Worm (Caenorhabditis elegans) whole organism, young adult: ENCODE data around the gene elo-1.

Experiments used
- B0019.2 ChIP-seq: fragments of 200-800 bp; sonication (Bioruptor generic); conservative IDR thresholded peaks from 2 replicates; pipeline ENCODE4 v1.3.6; 2022; ENCODE audit warnings: missing genetic modification reagents, missing genetic modification characterization, missing compliant biosample characterization
- D2030.7 ChIP-seq: fragments of 200-800 bp; sonication (Bioruptor generic); IDR thresholded peaks from 2 replicates; pipeline ENCODE4 v1.3.6; 2022; ENCODE audit warnings: missing genetic modification reagents, missing genetic modification characterization, missing compliant biosample characterization
- F37B4.10 ChIP-seq: fragments of 200-800 bp; sonication (Bioruptor generic); IDR thresholded peaks from 2 replicates; pipeline ENCODE4 v1.3.6; 2022; ENCODE audit warnings: missing genetic modification characterization, missing compliant biosample characterization
- F39B2.1 ChIP-seq: fragments of 200-800 bp; sonication (Bioruptor generic); IDR thresholded peaks from 2 replicates; pipeline ENCODE4 v1.3.6; 2022; ENCODE audit warnings: missing genetic modification reagents, missing genetic modification characterization, missing compliant biosample characterization
- F49E8.2 ChIP-seq: sonication (generic microtip); optimal IDR thresholded peaks from 3 replicates; lab custom pipeline; 2017; ENCODE audit warnings: missing genetic modification characterization, mild to moderate bottlenecking, missing compliant biosample characterization, antibody characterized with exemption, moderate library complexity; ENCODE audit not compliant: insufficient read depth
- K11D2.4 ChIP-seq: fragments of 200-800 bp; sonication (Bioruptor generic); IDR thresholded peaks from 2 replicates; pipeline ENCODE4 v1.3.6; 2022; ENCODE audit warnings: missing genetic modification reagents, missing genetic modification characterization, missing compliant biosample characterization
- T07F8.4 ChIP-seq: sonication (generic microtip); optimal IDR thresholded peaks from 2 replicates; lab custom pipeline; 2016; ENCODE audit warnings: mild to moderate bottlenecking, missing genetic modification characterization, moderate library complexity, missing compliant biosample characterization
- Y67H2A.10 ChIP-seq: fragments of 200-800 bp; sonication (Bioruptor generic); conservative IDR thresholded peaks from 2 replicates; pipeline ENCODE4 v1.3.6; 2022; ENCODE audit warnings: missing genetic modification reagents, missing genetic modification characterization, missing compliant biosample characterization
- Y79H2A.3 ChIP-seq: fragments of 200-800 bp; sonication (Bioruptor generic); conservative IDR thresholded peaks from 2 replicates; pipeline ENCODE4 v1.3.6; 2022; ENCODE audit warnings: missing genetic modification reagents, missing genetic modification characterization, missing compliant biosample characterization
- Y95B8A.8 ChIP-seq: fragments of 200-800 bp; sonication (Bioruptor generic); IDR thresholded peaks from 2 replicates; pipeline ENCODE4 v1.3.6; 2022; ENCODE audit warnings: missing genetic modification reagents, missing genetic modification characterization, missing compliant biosample characterization
- ZK185.1 ChIP-seq: sonication (generic microtip); optimal IDR thresholded peaks from 2 replicates; lab custom pipeline; 2016; ENCODE audit warnings: mild to moderate bottlenecking, missing genetic modification characterization, missing compliant biosample characterization; ENCODE audit not compliant: poor library complexity, severe bottlenecking
- ama-1 ChIP-seq, 3 experiments: fragments of 150-350 bp in 1 of 3; sonication (generic microtip) in 2 of 3; optimal IDR thresholded peaks; 2 replicates each; lab custom pipeline; 2014 to 2018; ENCODE audit warnings: missing biosample characterization in 2 of 3, missing genetic modification characterization in 2 of 3, missing genetic modification reagents in 2 of 3
- cebp-1 ChIP-seq, 2 experiments: fragments of 200-800 bp in 1 of 2; sonication (Bioruptor generic) in 1 of 2; sonication (generic microtip) in 1 of 2; IDR thresholded peaks in 1 of 2; optimal IDR thresholded peaks in 1 of 2; 2 replicates each; pipeline versions ENCODE4 v1.3.6 to Lab custom; 2017 to 2022; ENCODE audit warnings: missing compliant biosample characterization in 2 of 2, missing genetic modification characterization in 2 of 2, mild to moderate bottlenecking in 1 of 2, missing genetic modification reagents in 1 of 2, moderate library complexity in 1 of 2
- ceh-100 ChIP-seq: fragments of 200-800 bp; sonication (Bioruptor generic); IDR thresholded peaks from 2 replicates; pipeline ENCODE4 v1.3.6; 2022; ENCODE audit warnings: missing genetic modification reagents, missing genetic modification characterization, missing compliant biosample characterization
- ceh-40 ChIP-seq: fragments of 200-800 bp; sonication (Bioruptor generic); IDR thresholded peaks from 2 replicates; pipeline ENCODE4 v1.3.6; 2022; ENCODE audit warnings: missing genetic modification characterization, missing compliant biosample characterization
- chd-7 ChIP-seq: sonication (generic microtip); optimal IDR thresholded peaks from 2 replicates; lab custom pipeline; 2016; ENCODE audit warnings: mild to moderate bottlenecking, missing genetic modification characterization, moderate library complexity, missing compliant biosample characterization
- die-1 ChIP-seq: sonication (generic microtip); optimal IDR thresholded peaks from 2 replicates; lab custom pipeline; 2016; ENCODE audit warnings: missing genotype, mild to moderate bottlenecking, missing genetic modification characterization, missing compliant biosample characterization
- egl-44 ChIP-seq: fragments of 200-800 bp; sonication (Bioruptor generic); IDR thresholded peaks from 2 replicates; pipeline ENCODE4 v1.3.6; 2022; ENCODE audit warnings: missing genetic modification reagents, missing genetic modification characterization, missing compliant biosample characterization
- egrh-3 ChIP-seq: fragments of 200-800 bp; sonication (Bioruptor generic); IDR thresholded peaks from 2 replicates; pipeline ENCODE4 v1.3.6; 2022; ENCODE audit warnings: missing genetic modification reagents, missing genetic modification characterization, missing compliant biosample characterization
- hlh-26 ChIP-seq: fragments of 200-800 bp; sonication (Bioruptor generic); conservative IDR thresholded peaks from 2 replicates; pipeline ENCODE4 v1.3.6; 2022; ENCODE audit warnings: missing genetic modification reagents, missing genetic modification characterization, missing compliant biosample characterization
- hrde-1 ChIP-seq: sonication (generic microtip); optimal IDR thresholded peaks from 2 replicates; lab custom pipeline; 2016; ENCODE audit warnings: missing genetic modification characterization, mild to moderate bottlenecking, missing compliant biosample characterization, moderate library complexity, missing genotype, missing genetic modification reagents, borderline replicate concordance
- hsf-1 ChIP-seq: fragments of 200-800 bp; sonication (Bioruptor generic); IDR thresholded peaks from 2 replicates; pipeline ENCODE4 v1.3.6; 2022; ENCODE audit warnings: missing genetic modification reagents, missing genetic modification characterization, missing compliant biosample characterization
- lag-1 ChIP-seq: fragments of 200-800 bp; sonication (Bioruptor generic); IDR thresholded peaks from 2 replicates; pipeline ENCODE4 v1.3.6; 2022; ENCODE audit warnings: missing genetic modification reagents, missing genetic modification characterization, missing compliant biosample characterization
- lin-35 ChIP-seq, 3 experiments: fragments of 150-350 bp in 2 of 3; sonication (generic microtip) in 1 of 3; optimal IDR thresholded peaks; 2 replicates each; lab custom pipeline; 2014 to 2018; ENCODE audit warnings: missing biosample characterization in 3 of 3, missing genetic modification characterization in 3 of 3, missing genetic modification reagents in 3 of 3
- lin-40 ChIP-seq: sonication (generic microtip); optimal IDR thresholded peaks from 2 replicates; lab custom pipeline; 2016; ENCODE audit warnings: missing genetic modification characterization, mild to moderate bottlenecking, missing compliant biosample characterization, missing genotype, missing genetic modification reagents
- lir-1 ChIP-seq: fragments of 200-800 bp; sonication (Bioruptor generic); conservative IDR thresholded peaks from 2 replicates; pipeline ENCODE4 v1.3.6; 2022; ENCODE audit warnings: missing genetic modification reagents, missing genetic modification characterization, missing compliant biosample characterization
- lsl-1 ChIP-seq: fragments of 200-800 bp; sonication (Bioruptor generic); optimal IDR thresholded peaks from 2 replicates; lab custom pipeline; 2018; ENCODE audit warnings: mild to moderate bottlenecking, missing genetic modification characterization, moderate library complexity, missing compliant biosample characterization
- lsy-27 ChIP-seq: sonication (generic microtip); optimal IDR thresholded peaks from 2 replicates; lab custom pipeline; 2017; ENCODE audit warnings: missing genetic modification characterization, mild to moderate bottlenecking, missing compliant biosample characterization, antibody characterized with exemption, missing genotype, borderline replicate concordance; ENCODE audit not compliant: insufficient read depth
- madf-6 ChIP-seq: fragments of 200-800 bp; sonication (Bioruptor generic); IDR thresholded peaks from 2 replicates; pipeline ENCODE4 v1.3.6; 2022; ENCODE audit warnings: missing genetic modification reagents, missing genetic modification characterization, missing compliant biosample characterization
- mcd-1 ChIP-seq: fragments of 200-800 bp; sonication (Bioruptor generic); IDR thresholded peaks from 2 replicates; pipeline ENCODE4 v1.3.6; 2022; ENCODE audit warnings: missing genetic modification reagents, missing genetic modification characterization, missing compliant biosample characterization
- nfyb-1 ChIP-seq: fragments of 200-800 bp; sonication (Bioruptor generic); IDR thresholded peaks from 2 replicates; pipeline ENCODE4 v1.3.6; 2022; ENCODE audit warnings: missing genetic modification reagents, missing genetic modification characterization, missing compliant biosample characterization
- nhr-27 ChIP-seq: fragments of 200-800 bp; sonication (Bioruptor generic); optimal IDR thresholded peaks from 2 replicates; lab custom pipeline; 2018; ENCODE audit warnings: mild to moderate bottlenecking, missing genetic modification characterization, moderate library complexity, missing compliant biosample characterization
- nhr-90 ChIP-seq: sonication (generic microtip); optimal IDR thresholded peaks from 2 replicates; lab custom pipeline; 2016; ENCODE audit warnings: missing genotype, mild to moderate bottlenecking, missing genetic modification characterization, missing compliant biosample characterization
- rcor-1 ChIP-seq: fragments of 200-800 bp; sonication (Bioruptor generic); IDR thresholded peaks from 2 replicates; pipeline ENCODE4 v1.3.6; 2022; ENCODE audit warnings: missing genetic modification reagents, missing genetic modification characterization, missing compliant biosample characterization
- repo-1 ChIP-seq: sonication (generic microtip); optimal IDR thresholded peaks from 2 replicates; lab custom pipeline; 2017; ENCODE audit warnings: mild to moderate bottlenecking, missing genetic modification characterization, missing compliant biosample characterization
- snpc-1.1 ChIP-seq: sonication (generic microtip); optimal IDR thresholded peaks from 2 replicates; lab custom pipeline; 2017; ENCODE audit warnings: missing genetic modification characterization, mild to moderate bottlenecking, missing compliant biosample characterization, antibody characterized with exemption, moderate library complexity, missing genotype, missing genetic modification reagents; ENCODE audit not compliant: insufficient read depth
- snpc-4 ChIP-seq, 5 experiments: fragments of 150-350 bp in 1 of 5; sonication (generic microtip) in 4 of 5; optimal IDR thresholded peaks; 2 replicates each; lab custom pipeline; 2014 to 2018; ENCODE audit warnings: missing genetic modification characterization in 5 of 5, missing biosample characterization in 3 of 5, antibody characterized with exemption in 2 of 5, mild to moderate bottlenecking in 2 of 5, missing compliant biosample characterization in 2 of 5, missing genotype in 2 of 5, moderate library complexity in 2 of 5, missing genetic modification reagents in 1 of 5
- zim-3 ChIP-seq: sonication (generic microtip); optimal IDR thresholded peaks from 2 replicates; lab custom pipeline; 2017; ENCODE audit warnings: mild to moderate bottlenecking, missing genetic modification characterization, moderate library complexity, missing compliant biosample characterization
- ztf-25 ChIP-seq: fragments of 200-800 bp; sonication (Bioruptor generic); IDR thresholded peaks from 2 replicates; pipeline ENCODE4 v1.3.6; 2022; ENCODE audit warnings: missing genetic modification reagents, missing genetic modification characterization, missing compliant biosample characterization
- ztf-28 ChIP-seq: fragments of 200-800 bp; sonication (Bioruptor generic); IDR thresholded peaks from 2 replicates; pipeline ENCODE4 v1.3.6; 2022; ENCODE audit warnings: missing genetic modification reagents, missing genetic modification characterization, missing compliant biosample characterization

Gene elo-1

DNA sequence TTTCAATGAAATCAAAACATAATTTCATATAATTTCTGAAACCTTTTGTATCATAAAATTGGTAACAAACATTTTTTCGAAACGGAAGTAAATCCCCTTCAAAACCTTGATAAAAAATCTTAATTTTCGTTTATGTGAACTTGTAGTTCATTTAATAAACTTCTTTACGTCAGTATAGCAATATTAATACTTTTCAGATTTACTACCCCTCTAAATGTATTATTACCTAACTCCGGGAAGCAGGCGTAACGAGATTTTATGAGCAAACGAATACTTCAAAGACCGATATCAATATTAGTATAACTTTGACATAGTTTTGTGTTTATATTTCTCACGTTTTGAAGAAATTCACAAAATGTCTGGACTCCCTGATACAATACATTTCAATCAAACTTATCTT lies 37.9 kb upstream of the elo-1 start, which contains the start of gene sru-1:
sru-1 (plus strand) TSS at position 301 of the 400 bp plus-strand sequence.
- TF ChIP-seq mcd-1 (GFP tag; lab: Robert Waterston, UW) (no peak), madf-6 (no peak), lir-1 (no peak), egrh-3 (GFP tag; lab: Robert Waterston, UW) (no peak), F37B4.10 (no peak), lsy-27 (tag; lab: Kevin White, UChicago) (no peak), ztf-28 (GFP tag; lab: Robert Waterston, UW) (no peak), F39B2.1 (GFP tag; lab: Robert Waterston, UW) (no peak), repo-1 (no peak)
- TF ChIP-seq, all 124 proteins: peak for 0

- TF ChIP-seq B0019.2 (GFP tag; lab: Robert Waterston, UW) (no peak), T07F8.4 (tag; lab: Kevin White, UChicago) (no peak), ztf-25 (no peak), lin-35 (GFP tag; optimal IDR thresholded peaks at IDR 0.05; lab: Kevin White, UChicago) (no peak), snpc-4 (GFP tag; optimal IDR thresholded peaks at IDR 0.05; lab: Kevin White, UChicago) (no peak), snpc-4 (tag; optimal IDR thresholded peaks at IDR 0.05; lab: Kevin White, UChicago) (no peak), die-1 (tag; lab: Kevin White, UChicago) (no peak), chd-7 (tag; lab: Kevin White, UChicago) (no peak), K11D2.4 (GFP tag; lab: Robert Waterston, UW) (no peak), nhr-90 (no peak), F49E8.2 (tag; lab: Kevin White, UChicago) (no peak), hrde-1 (tag; lab: Kevin White, UChicago) (no peak), Y79H2A.3 (no peak), ama-1 (optimal IDR thresholded peaks at IDR 0.05; lab: Kevin White, UChicago) (no peak), ama-1 (GFP tag; optimal IDR thresholded peaks at IDR 0.05; lab: Kevin White, UChicago) (no peak), ceh-100 (GFP tag; lab: Robert Waterston, UW) (no peak), hlh-26 (GFP tag; lab: Robert Waterston, UW) (no peak), D2030.7 (GFP tag; lab: Robert Waterston, UW) (no peak), zim-3 (tag; lab: Kevin White, UChicago) (no peak), nfyb-1 (GFP tag; lab: Robert Waterston, UW) (no peak), F39B2.1 (GFP tag; lab: Robert Waterston, UW) (no peak)
These were observed 35.8 kb upstream of the elo-1 start, which contains the start of gene sru-6 for ce11 chrIV:9490320-9490719. TSS of gene sru-6 (plus strand) at chrIV:9490620.

DNA sequence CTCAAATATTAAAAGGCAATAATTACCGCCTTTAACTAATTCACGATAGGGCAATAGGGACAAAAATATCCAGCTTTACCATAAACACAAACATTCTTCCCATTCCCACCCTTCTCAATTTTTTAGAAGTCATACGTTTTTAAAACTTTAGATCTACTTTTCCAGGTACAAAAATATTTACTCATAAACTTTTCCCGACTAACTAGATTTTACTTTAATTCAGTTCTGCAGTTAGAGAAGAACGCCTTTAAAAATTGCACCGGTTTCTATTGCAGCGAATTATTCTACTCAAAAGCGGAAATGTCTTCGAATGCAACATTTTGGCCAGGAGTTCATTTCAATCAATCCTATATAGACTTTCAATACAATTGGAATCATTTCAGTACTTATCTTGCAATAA lies 29.9 kb upstream of the elo-1 start, which contains the start of gene sru-3:
sru-3 (plus strand) TSS at position 301 of the 400 bp plus-strand sequence.
- TF ChIP-seq lin-40 (tag; lab: Kevin White, UChicago) = no peak
- no peak for TF ChIP-seq ZK185.1 (tag; lab: Kevin White, UChicago)
- TF ChIP-seq Y95B8A.8 (GFP tag; lab: Robert Waterston, UW) = no peak
- TF ChIP-seq lag-1 (GFP tag; lab: Robert Waterston, UW) = no peak

DNA sequence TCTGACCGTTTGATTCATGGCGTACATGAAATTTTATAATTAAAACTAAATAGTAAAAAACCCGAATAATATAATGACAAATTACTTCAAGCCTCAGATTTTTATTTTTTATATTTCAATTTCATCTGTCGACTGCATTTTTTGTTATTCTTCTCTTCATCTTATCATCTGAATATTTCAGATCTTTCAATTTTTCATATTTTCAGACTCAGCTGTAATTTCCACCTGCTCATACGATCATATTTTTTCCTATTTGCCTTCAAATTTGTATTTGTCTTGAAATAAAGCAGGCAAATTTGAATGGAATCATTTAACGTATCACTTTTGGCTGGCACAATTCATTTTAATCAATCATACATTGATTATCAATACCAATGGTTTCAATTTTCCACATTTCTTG lies 28.1 kb upstream of the elo-1 start, which contains the start of gene sru-4:
sru-4 (plus strand) TSS at position 301 of the 400 bp plus-strand sequence.
- TF ChIP-seq hrde-1 (tag; lab: Kevin White, UChicago) (no peak), egl-44 (GFP tag; lab: Robert Waterston, UW) (no peak), cebp-1 (GFP tag; IDR thresholded peaks at IDR 0.05; lab: Robert Waterston, UW) (no peak), cebp-1 (tag; optimal IDR thresholded peaks at IDR 0.05; lab: Kevin White, UChicago) (no peak), D2030.7 (GFP tag; lab: Robert Waterston, UW) (no peak), hsf-1 (no peak), ceh-40 (GFP tag; lab: Robert Waterston, UW) (no peak), repo-1 (no peak), lin-40 (tag; lab: Kevin White, UChicago) (no peak), rcor-1 (GFP tag; lab: Robert Waterston, UW) (no peak), lsl-1 (GFP tag; lab: Kevin White, UChicago) (no peak), nhr-27 (tag; lab: Kevin White, UChicago) (no peak), snpc-1.1 (no peak), Y67H2A.10 (GFP tag; lab: Robert Waterston, UW) (no peak)
